Fruit fly (Drosophila melanogaster) whole organism, wandering third instar larva: ENCODE results near the gene sinah.

Source experiments
- Abd-B ChIP-seq: fragments of >200 bp; optimal IDR thresholded peaks from 2 replicates; lab custom pipeline; 2017; ENCODE audit warnings: missing biosample characterization, missing genetic modification characterization
- CG32264 ChIP-seq: fragments of 200-800 bp; sonication (Bioruptor generic); optimal IDR thresholded peaks from 2 replicates; lab custom pipeline; 2016; ENCODE audit warnings: missing biosample characterization, missing genetic modification characterization
- CG9705 ChIP-seq: fragments of 200-800 bp; sonication (Bioruptor generic); optimal IDR thresholded peaks from 2 replicates; lab custom pipeline; 2018; ENCODE audit warnings: missing biosample characterization, mild to moderate bottlenecking, missing genetic modification characterization
- CrebA ChIP-seq: fragments of 200-800 bp; sonication (Bioruptor generic); optimal IDR thresholded peaks from 2 replicates; lab custom pipeline; 2016; ENCODE audit warnings: missing biosample characterization, mild to moderate bottlenecking, missing genetic modification characterization, borderline replicate concordance
- Dfd ChIP-seq: fragments of >200 bp; optimal IDR thresholded peaks from 2 replicates; lab custom pipeline; 2017; ENCODE audit warnings: missing biosample characterization, missing genetic modification characterization
- Dif ChIP-seq: fragments of 200-275, 200-300 bp; sonication (Bioruptor generic); optimal IDR thresholded peaks from 2 replicates; lab custom pipeline; 2018; ENCODE audit warnings: missing biosample characterization, missing genetic modification characterization; ENCODE audit not compliant: partially characterized antibody
- GATAd ChIP-seq: sonication (Bioruptor generic); optimal IDR thresholded peaks from 2 replicates; lab custom pipeline; 2016; ENCODE audit warnings: missing biosample characterization, missing genetic modification characterization
- HLH106 ChIP-seq: fragments of 200-800 bp; optimal IDR thresholded peaks from 3 replicates; lab custom pipeline; 2019; ENCODE audit warnings: missing biosample characterization, mild to moderate bottlenecking, missing genetic modification characterization, moderate library complexity
- Hnf4 ChIP-seq: fragments of 200-800 bp; sonication (Bioruptor generic); optimal IDR thresholded peaks from 2 replicates; lab custom pipeline; 2016; ENCODE audit warnings: missing biosample characterization, mild to moderate bottlenecking, missing genetic modification characterization
- Hr78 ChIP-seq: fragments of >200 bp; optimal IDR thresholded peaks from 2 replicates; lab custom pipeline; 2017; ENCODE audit warnings: missing biosample characterization, missing genetic modification characterization
- Hr83 ChIP-seq: fragments of 200-300 bp; sonication (Bioruptor generic); optimal IDR thresholded peaks from 2 replicates; lab custom pipeline; 2016; ENCODE audit warnings: missing biosample characterization, mild to moderate bottlenecking, missing genetic modification characterization, moderate library complexity; ENCODE audit not compliant: poor library complexity, severe bottlenecking
- Jra ChIP-seq: sonication (Bioruptor generic); optimal IDR thresholded peaks from 2 replicates; lab custom pipeline; 2016; ENCODE audit warnings: missing biosample characterization, missing genetic modification characterization
- Mio ChIP-seq: sonication (Bioruptor generic); optimal IDR thresholded peaks from 2 replicates; lab custom pipeline; 2016; ENCODE audit warnings: missing biosample characterization, missing genetic modification characterization
- Myc ChIP-seq: fragments of >200 bp; optimal IDR thresholded peaks from 2 replicates; lab custom pipeline; 2017
- N ChIP-seq: fragments of >200 bp; optimal IDR thresholded peaks from 2 replicates; lab custom pipeline; 2018; ENCODE audit warnings: missing biosample characterization, missing external identifiers, missing genetic modification characterization
- Rel ChIP-seq, 2 experiments: fragments of 200-800 bp; sonication (Bioruptor generic) in 1 of 2; optimal IDR thresholded peaks; 2 replicates in 1 of 2; 3 replicates in 1 of 2; lab custom pipeline; 2016 to 2019; ENCODE audit warnings: mild to moderate bottlenecking in 2 of 2, missing biosample characterization in 2 of 2, missing genetic modification characterization in 2 of 2, moderate library complexity in 1 of 2
- Sp1 ChIP-seq: fragments of 200-800 bp; sonication (Bioruptor generic); optimal IDR thresholded peaks from 3 replicates; lab custom pipeline; 2019; ENCODE audit warnings: missing biosample characterization, mild to moderate bottlenecking, missing genetic modification characterization, moderate library complexity
- Vsx2 ChIP-seq: fragments of 200-300, 225-300 bp; sonication (Bioruptor generic); optimal IDR thresholded peaks from 2 replicates; lab custom pipeline; 2018; ENCODE audit warnings: missing biosample characterization, missing genetic modification characterization; ENCODE audit not compliant: partially characterized antibody
- br ChIP-seq: fragments of 200-800 bp; sonication (Bioruptor generic); optimal IDR thresholded peaks from 2 replicates; lab custom pipeline; 2016; ENCODE audit warnings: missing biosample characterization, missing genetic modification characterization
- brk ChIP-seq: fragments of 200-800 bp; sonication (Bioruptor generic); optimal IDR thresholded peaks from 2 replicates; lab custom pipeline; 2016; ENCODE audit warnings: missing biosample characterization, mild to moderate bottlenecking, missing genetic modification characterization
- dl ChIP-seq, 2 experiments: fragments of 175-275, 200-275 bp in 1 of 2; fragments of 200-275 bp in 1 of 2; sonication (Bioruptor generic); optimal IDR thresholded peaks; lab custom pipeline; 2018; ENCODE audit warnings: mild to moderate bottlenecking in 2 of 2, missing biosample characterization in 2 of 2, missing genetic modification characterization in 2 of 2, moderate library complexity in 2 of 2; ENCODE audit not compliant: partially characterized antibody in 2 of 2, insufficient read depth in 1 of 2
- dsf ChIP-seq: sonication (Bioruptor generic); optimal IDR thresholded peaks from 2 replicates; lab custom pipeline; 2016; ENCODE audit warnings: missing biosample characterization, missing genetic modification characterization, borderline replicate concordance
- ey ChIP-seq: fragments of 200-800 bp; sonication (Bioruptor generic); optimal IDR thresholded peaks from 2 replicates; lab custom pipeline; 2016; ENCODE audit warnings: missing biosample characterization, missing genetic modification characterization
- foxo ChIP-seq, 2 experiments: fragments of 200-800 bp; sonication (Bioruptor generic); optimal IDR thresholded peaks; 2 replicates in 1 of 2; 3 replicates in 1 of 2; lab custom pipeline; 2016 to 2017; ENCODE audit warnings: missing biosample characterization in 2 of 2, missing genetic modification characterization in 2 of 2
- fru ChIP-seq: fragments of 200-800 bp; sonication (Bioruptor generic); optimal IDR thresholded peaks from 3 replicates; lab custom pipeline; 2016; ENCODE audit warnings: missing biosample characterization, mild to moderate bottlenecking, missing genetic modification characterization
- h ChIP-seq: fragments of 200-800 bp; sonication (Bioruptor generic); optimal IDR thresholded peaks from 3 replicates; lab custom pipeline; 2016; ENCODE audit warnings: missing biosample characterization, mild to moderate bottlenecking, missing genetic modification characterization
- jim ChIP-seq: fragments of 175-275, 200-325 bp; sonication (Bioruptor generic); optimal IDR thresholded peaks from 2 replicates; lab custom pipeline; 2016; ENCODE audit warnings: missing biosample characterization, mild to moderate bottlenecking, missing genetic modification characterization
- lola ChIP-seq: fragments of >200 bp; optimal IDR thresholded peaks from 2 replicates; lab custom pipeline; 2017; ENCODE audit warnings: missing biosample characterization, missing genetic modification characterization
- pan ChIP-seq: fragments of >200 bp; optimal IDR thresholded peaks from 2 replicates; lab custom pipeline; 2017
- rgr ChIP-seq: fragments of 200-800 bp; sonication (Bioruptor generic); optimal IDR thresholded peaks from 3 replicates; lab custom pipeline; 2016; ENCODE audit warnings: missing biosample characterization, mild to moderate bottlenecking, missing genetic modification characterization
- sage ChIP-seq: fragments of 200-800 bp; sonication (Bioruptor generic); optimal IDR thresholded peaks from 2 replicates; lab custom pipeline; 2016; ENCODE audit warnings: missing biosample characterization, mild to moderate bottlenecking, missing genetic modification characterization
- sv ChIP-seq: fragments of 200-800 bp; sonication (Bioruptor generic); optimal IDR thresholded peaks from 3 replicates; lab custom pipeline; 2016; ENCODE audit warnings: missing biosample characterization, missing genetic modification characterization
- tai ChIP-seq: sonication (Bioruptor generic); optimal IDR thresholded peaks from 2 replicates; lab custom pipeline; 2016; ENCODE audit warnings: missing biosample characterization, missing genetic modification characterization
- usp ChIP-seq: fragments of >200 bp; optimal IDR thresholded peaks from 2 replicates; lab custom pipeline; 2017; ENCODE audit warnings: missing biosample characterization, missing genetic modification characterization
- woc ChIP-seq: sonication (Bioruptor generic); optimal IDR thresholded peaks from 2 replicates; lab custom pipeline; 2016; ENCODE audit warnings: missing biosample characterization, mild to moderate bottlenecking, missing genetic modification characterization

sinah gene

dm6 chr3L:16884037-16884436 is 25.2 kb downstream of the sinah start:
- TF ChIP-seq HLH106 (no peak), Hnf4 (GFP tag; lab: Kevin White, UChicago) (peak; percentile 5)

- no peak for TF ChIP-seq Hr78
- TF ChIP-seq lola (GFP tag; lab: Kevin White, UChicago), result no peak
- no peak for TF ChIP-seq Mio (GFP tag; lab: Kevin White, UChicago)
- no peak for TF ChIP-seq sv (GFP tag; lab: Kevin White, UChicago)
- TF ChIP-seq Vsx2, result no peak
- no peak for TF ChIP-seq Hr83 (GFP tag; lab: Kevin White, UChicago)
- TF ChIP-seq GATAd, result no peak
- TF ChIP-seq foxo (GFP tag; optimal IDR thresholded peaks at IDR 0.05; lab: Kevin White, UChicago), result no peak
- TF ChIP-seq Dif, result no peak
- TF ChIP-seq CG32264 (GFP tag; lab: Kevin White, UChicago), result no peak
- no peak for TF ChIP-seq fru
- no peak for TF ChIP-seq Abd-B
- TF ChIP-seq br (GFP tag; lab: Kevin White, UChicago), result no peak
These were observed 26.2 kb downstream of the sinah start for dm6 chr3L:16885042-16885441.

- TF ChIP-seq tai (GFP tag; lab: Kevin White, UChicago) (no peak), dl (GFP tag; optimal IDR thresholded peaks at IDR 0.05; lab: Kevin White, UChicago; ENCODE audit: insufficient read depth in 1 of 2, partially characterized antibody in 2 of 2) (no peak), pan (lab: Kevin White, UChicago) (no peak), h (GFP tag; lab: Kevin White, UChicago) (peak; percentile 18), Jra (GFP tag; lab: Kevin White, UChicago) (no peak), CrebA (GFP tag; lab: Kevin White, UChicago) (no peak), Myc (lab: Kevin White, UChicago) (no peak), dsf (GFP tag; lab: Kevin White, UChicago) (no peak), usp (GFP tag; lab: Kevin White, UChicago) (no peak), Hnf4 (GFP tag; lab: Kevin White, UChicago) (peak; percentile 10), sv (GFP tag; lab: Kevin White, UChicago) (no peak), CG32264 (GFP tag; lab: Kevin White, UChicago) (no peak), br (GFP tag; lab: Kevin White, UChicago) (no peak), rgr (GFP tag; lab: Kevin White, UChicago) (no peak), GATAd (no peak), Dif (no peak), Hr83 (GFP tag; lab: Kevin White, UChicago) (no peak), woc (GFP tag; lab: Kevin White, UChicago) (no peak), lola (GFP tag; lab: Kevin White, UChicago) (no peak), Rel (GFP tag; optimal IDR thresholded peaks at IDR 0.05; lab: Kevin White, UChicago) (no peak), Rel (tag; optimal IDR thresholded peaks at IDR 0.05; lab: Kevin White, UChicago) (peak; percentile 9), Sp1 (GFP tag; lab: Kevin White, UChicago) (peak; percentile 27), Dfd (GFP tag; lab: Kevin White, UChicago) (no peak), Mio (GFP tag; lab: Kevin White, UChicago) (no peak), ey (GFP tag; lab: Kevin White, UChicago) (no peak), fru (peak; percentile 5)
These were observed 27.5 kb downstream of the sinah start for dm6 chr3L:16886179-16886930.

- TF ChIP-seq Hnf4 (GFP tag; lab: Kevin White, UChicago), result no peak
- no peak for TF ChIP-seq CG9705 (GFP tag; lab: Kevin White, UChicago)
- no peak for TF ChIP-seq ey (GFP tag; lab: Kevin White, UChicago)
- no peak for TF ChIP-seq fru
- TF ChIP-seq Sp1 (GFP tag; lab: Kevin White, UChicago), result no peak
- TF ChIP-seq sage, result no peak
- TF ChIP-seq br (GFP tag; lab: Kevin White, UChicago), result no peak
- TF ChIP-seq GATAd, result no peak
- no peak for TF ChIP-seq Vsx2
- TF ChIP-seq N, result no peak
- no peak for TF ChIP-seq CrebA (GFP tag; lab: Kevin White, UChicago)
- TF ChIP-seq dsf (GFP tag; lab: Kevin White, UChicago), result no peak
- no peak for TF ChIP-seq dl (GFP tag; optimal IDR thresholded peaks at IDR 0.05; lab: Kevin White, UChicago; ENCODE audit: insufficient read depth in 1 of 2, partially characterized antibody in 2 of 2)
- TF ChIP-seq Myc (lab: Kevin White, UChicago), result no peak
- TF ChIP-seq Mio (GFP tag; lab: Kevin White, UChicago), result no peak
- TF ChIP-seq brk, result no peak
- TF ChIP-seq tai (GFP tag; lab: Kevin White, UChicago), result no peak
- no peak for TF ChIP-seq jim (GFP tag; lab: Kevin White, UChicago)
- TF ChIP-seq usp (GFP tag; lab: Kevin White, UChicago), result no peak
- TF ChIP-seq h (GFP tag; lab: Kevin White, UChicago), result no peak
These were observed 28.4 kb downstream of the sinah start for dm6 chr3L:16887272-16887671.
